Worm (Caenorhabditis elegans) whole organism, late embryonic: Measurements from ENCODE around the gene C25D7.16.

Experiments
- tbx-2 ChIP-seq: sonication (generic microtip); optimal IDR thresholded peaks from 2 replicates; lab custom pipeline; 2016; ENCODE audit warnings: missing genetic modification characterization, missing compliant biosample characterization
- unc-42 ChIP-seq: sonication (generic microtip); optimal IDR thresholded peaks from 2 replicates; lab custom pipeline; 2016; ENCODE audit warnings: missing genotype, missing genetic modification characterization, missing compliant biosample characterization

- TF ChIP-seq unc-42 (tag; lab: Kevin White, UChicago) (no peak), tbx-2 (tag; lab: Kevin White, UChicago) (no peak)
Observed at ce11 chrV:15056346-15056839, 420 bp downstream of the C25D7.16 start.
